Worm (Caenorhabditis elegans) whole organism, L3 larva: ENCODE data around the gene B0250.8.

Experiments
- ceh-16 ChIP-seq: sonication (generic microtip); optimal IDR thresholded peaks from 2 replicates; lab custom pipeline; 2017; ENCODE audit warnings: missing biosample characterization, missing genetic modification characterization
- ceh-82 ChIP-seq: fragments of 150-350 bp; optimal IDR thresholded peaks from 2 replicates; lab custom pipeline; 2014; ENCODE audit warnings: missing biosample characterization, missing genetic modification characterization
- elt-2 ChIP-seq: sonication (generic microtip); optimal IDR thresholded peaks from 2 replicates; lab custom pipeline; 2016; ENCODE audit warnings: missing genetic modification reagents, mild to moderate bottlenecking, missing genetic modification characterization, missing compliant biosample characterization
- fos-1 ChIP-seq: fragments of 150-350 bp; optimal IDR thresholded peaks from 2 replicates; lab custom pipeline; 2014; ENCODE audit warnings: missing biosample characterization, missing genetic modification characterization
- jun-1 ChIP-seq: fragments of 150-350 bp; optimal IDR thresholded peaks from 2 replicates; lab custom pipeline; 2014; ENCODE audit warnings: missing biosample characterization, missing genetic modification reagents, missing genetic modification characterization
- mdl-1 ChIP-seq: fragments of 150-350 bp; optimal IDR thresholded peaks from 2 replicates; lab custom pipeline; 2014; ENCODE audit warnings: missing biosample characterization, missing genetic modification characterization
- sea-2 ChIP-seq: fragments of 150-350 bp; sonication (generic microtip); optimal IDR thresholded peaks from 4 replicates; lab custom pipeline; 2014; ENCODE audit warnings: missing biosample characterization, missing genetic modification reagents, missing genetic modification characterization
- tbx-2 ChIP-seq: sonication (generic microtip); optimal IDR thresholded peaks from 2 replicates; lab custom pipeline; 2016; ENCODE audit warnings: mild to moderate bottlenecking, missing genetic modification characterization, missing compliant biosample characterization

DNA sequence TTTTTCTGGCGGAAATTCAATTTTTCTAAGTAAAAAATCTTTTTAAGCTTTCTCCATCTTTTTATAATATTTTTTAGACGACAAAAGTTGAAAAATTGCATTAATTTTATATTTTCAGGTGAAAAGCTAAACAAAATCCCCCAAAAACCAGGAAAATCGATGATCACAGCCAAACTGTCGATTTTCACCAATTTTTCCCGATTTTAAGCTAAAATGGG is 45.2 kb downstream of the B0250.8 start, which contains the start of the genes fce-2 and F48F5.8:
- TF ChIP-seq fos-1 (tag; lab: Kevin White, UChicago): no peak
- TF ChIP-seq tbx-2 (tag; lab: Kevin White, UChicago): no peak
- TF ChIP-seq elt-2 (tag; lab: Kevin White, UChicago): no peak
- TF ChIP-seq sea-2 (GFP tag; lab: Kevin White, UChicago): no peak
- TF ChIP-seq jun-1 (tag; lab: Kevin White, UChicago): no peak
- no peak for TF ChIP-seq ceh-16
- no peak for TF ChIP-seq ceh-82 (tag; lab: Kevin White, UChicago)
- TF ChIP-seq mdl-1: no peak
